Worm (Caenorhabditis elegans) whole organism, early embryonic: ENCODE results near the gene bgnt-1.4.

ENCODE experiments used
- ama-1 ChIP-seq: fragments of 150-350 bp; optimal IDR thresholded peaks from 2 replicates; lab custom pipeline; 2014
- hnd-1 ChIP-seq: sonication (generic microtip); optimal IDR thresholded peaks from 2 replicates; lab custom pipeline; 2016; ENCODE audit warnings: missing genetic modification characterization, missing compliant biosample characterization
- pes-1 ChIP-seq: fragments of 200-800 bp; sonication (Bioruptor generic); IDR thresholded peaks from 2 replicates; pipeline ENCODE4 v1.3.6; 2022; ENCODE audit warnings: missing genetic modification reagents, missing genetic modification characterization, missing compliant biosample characterization
- sea-1 ChIP-seq: fragments of 200-800 bp; sonication (Bioruptor generic); conservative IDR thresholded peaks from 2 replicates; pipeline ENCODE4 v1.3.6; 2022; ENCODE audit warnings: missing genetic modification characterization, missing compliant biosample characterization
- tra-4 ChIP-seq: sonication (generic microtip); optimal IDR thresholded peaks from 2 replicates; lab custom pipeline; 2017; ENCODE audit warnings: missing genetic modification characterization, missing compliant biosample characterization

DNA sequence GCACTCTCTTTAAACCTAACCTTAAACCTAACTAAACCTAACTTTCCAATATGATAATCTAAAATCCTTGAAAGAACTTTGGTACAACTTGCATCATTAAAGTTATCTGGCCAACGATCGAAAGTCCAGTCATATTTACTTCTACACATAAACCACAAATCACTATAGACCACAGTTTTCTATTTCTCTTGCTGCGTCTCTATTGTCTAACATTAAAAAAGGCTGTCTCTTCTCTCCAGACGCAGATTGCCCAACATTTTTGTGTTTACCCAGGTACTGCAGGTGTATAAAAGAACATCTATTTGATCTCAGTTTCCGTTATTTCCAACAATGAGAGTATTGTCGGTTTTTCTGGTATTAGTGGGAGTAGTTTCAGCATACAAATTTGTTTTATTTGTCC lies 18.6 kb upstream of the bgnt-1.4 start, which contains the start of gene ugt-61:
- TF ChIP-seq sea-1 (GFP tag; lab: Robert Waterston, UW) (no peak), ama-1 (lab: Kevin White, UChicago) (no peak), pes-1 (GFP tag; lab: Robert Waterston, UW) (no peak), hnd-1 (tag; lab: Kevin White, UChicago) (no peak), tra-4 (no peak)
